Worm (Caenorhabditis elegans): ENCODE measurements around the gene dpy-28.

DNA sequence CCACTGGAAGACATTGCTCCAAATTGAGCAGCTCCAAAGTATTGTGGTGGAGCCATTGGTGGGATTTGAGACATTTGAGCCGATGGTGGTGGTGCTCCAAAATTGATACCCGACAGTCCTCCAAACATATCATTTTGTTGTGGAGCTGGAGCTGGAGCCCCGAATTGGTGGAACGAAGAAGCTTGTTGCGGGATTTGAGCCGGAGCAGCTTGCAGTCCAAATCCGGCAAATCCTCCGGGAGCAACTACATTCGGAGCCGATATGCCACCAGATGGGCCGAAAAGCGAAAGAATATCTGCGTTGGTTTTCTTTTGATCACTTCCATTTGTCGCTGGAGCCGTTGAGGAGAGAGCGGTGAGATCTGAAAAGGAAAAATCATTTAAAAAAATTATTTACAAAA is 24.9 kb upstream of the dpy-28 start:
- TF ChIP-seq lsy-2 (tag; optimal IDR thresholded peaks at IDR 0.05): no peak
- no peak for TF ChIP-seq fkh-10 (GFP tag; optimal IDR thresholded peaks at IDR 0.05)
- no peak for TF ChIP-seq dsc-1 (tag; optimal IDR thresholded peaks at IDR 0.05)
- TF ChIP-seq aha-1 (tag; optimal IDR thresholded peaks at IDR 0.05): no peak
- no peak for TF ChIP-seq unc-86 (tag; optimal IDR thresholded peaks at IDR 0.05)
